Worm (Caenorhabditis elegans) whole organism, L2 larva: ENCODE data around the gene K08B5.1.

Source experiments
- C34F6.9 ChIP-seq: fragments of 150-350 bp; optimal IDR thresholded peaks from 2 replicates; lab custom pipeline; 2014; ENCODE audit warnings: missing biosample characterization, missing genetic modification characterization
- F13H6.1 ChIP-seq: sonication (generic microtip); optimal IDR thresholded peaks from 2 replicates; lab custom pipeline; 2016; ENCODE audit warnings: missing genetic modification characterization, missing compliant biosample characterization
- R02D3.7 ChIP-seq: fragments of 150-350 bp; optimal IDR thresholded peaks from 2 replicates; lab custom pipeline; 2014; ENCODE audit warnings: missing biosample characterization, missing genetic modification characterization
- Y55F3AM.14 ChIP-seq: fragments of 200-800 bp; sonication (Bioruptor generic); optimal IDR thresholded peaks from 2 replicates; lab custom pipeline; 2018; ENCODE audit warnings: mild to moderate bottlenecking, missing genetic modification characterization, missing compliant biosample characterization
- ZK546.5 ChIP-seq: sonication (generic microtip); optimal IDR thresholded peaks from 2 replicates; lab custom pipeline; 2017; ENCODE audit warnings: missing biosample characterization, missing genetic modification characterization
- alr-1 ChIP-seq: fragments of 150-350 bp; optimal IDR thresholded peaks from 2 replicates; lab custom pipeline; 2014; ENCODE audit warnings: missing biosample characterization, missing genetic modification characterization
- aly-2 ChIP-seq: fragments of 150-350 bp; optimal IDR thresholded peaks from 2 replicates; lab custom pipeline; 2014; ENCODE audit warnings: missing biosample characterization, missing genetic modification characterization
- ama-1 ChIP-seq: fragments of 150-350 bp; optimal IDR thresholded peaks from 2 replicates; lab custom pipeline; 2018; ENCODE audit warnings: inconsistent platforms
- blmp-1 ChIP-seq: sonication (generic microtip); optimal IDR thresholded peaks from 2 replicates; lab custom pipeline; 2017; ENCODE audit warnings: missing genetic modification characterization, mild to moderate bottlenecking, missing compliant biosample characterization, antibody characterized with exemption, moderate library complexity; ENCODE audit not compliant: insufficient read depth
- ceh-16 ChIP-seq: fragments of 150-350 bp; optimal IDR thresholded peaks from 2 replicates; lab custom pipeline; 2014; ENCODE audit warnings: missing biosample characterization, missing genetic modification characterization
- ceh-82 ChIP-seq: fragments of 150-350 bp; optimal IDR thresholded peaks from 2 replicates; lab custom pipeline; 2014; ENCODE audit warnings: missing biosample characterization, missing genetic modification characterization
- crh-2 ChIP-seq: sonication (generic microtip); optimal IDR thresholded peaks from 2 replicates; lab custom pipeline; 2017; ENCODE audit warnings: missing biosample characterization, missing genetic modification characterization
- dmd-4 ChIP-seq: sonication (generic microtip); optimal IDR thresholded peaks from 2 replicates; lab custom pipeline; 2017; ENCODE audit warnings: missing biosample characterization, missing genetic modification characterization
- egl-27 ChIP-seq: sonication (generic microtip); optimal IDR thresholded peaks from 3 replicates; lab custom pipeline; 2017; ENCODE audit warnings: missing biosample characterization, missing genetic modification reagents, missing genetic modification characterization
- elt-1 ChIP-seq: fragments of 150-350 bp; optimal IDR thresholded peaks from 2 replicates; lab custom pipeline; 2014; ENCODE audit warnings: missing biosample characterization, missing genetic modification characterization
- elt-3 ChIP-seq: sonication (generic microtip); optimal IDR thresholded peaks from 2 replicates; lab custom pipeline; 2017; ENCODE audit warnings: missing biosample characterization, missing genetic modification characterization
- fos-1 ChIP-seq: fragments of 150-350 bp; optimal IDR thresholded peaks from 2 replicates; lab custom pipeline; 2014; ENCODE audit warnings: missing biosample characterization, missing genetic modification characterization
- gmeb-1 ChIP-seq: fragments of 150-350 bp; optimal IDR thresholded peaks from 2 replicates; lab custom pipeline; 2014; ENCODE audit warnings: missing biosample characterization, missing genetic modification characterization
- lin-11 ChIP-seq: fragments of 150-350 bp; sonication (generic microtip); optimal IDR thresholded peaks from 2 replicates; lab custom pipeline; 2014; ENCODE audit warnings: missing biosample characterization, missing genetic modification characterization, inconsistent platforms, mixed read lengths
- lin-13 ChIP-seq: fragments of 150-350 bp; optimal IDR thresholded peaks from 2 replicates; lab custom pipeline; 2014; ENCODE audit warnings: missing biosample characterization, missing genetic modification reagents, missing genetic modification characterization
- lin-39 ChIP-seq: fragments of 150-350 bp; optimal IDR thresholded peaks from 2 replicates; lab custom pipeline; 2014; ENCODE audit warnings: missing biosample characterization, missing genetic modification reagents, missing genetic modification characterization
- lsy-2 ChIP-seq, 2 experiments: fragments of 150-350 bp in 1 of 2; sonication (generic microtip) in 1 of 2; optimal IDR thresholded peaks; 2 replicates each; lab custom pipeline; 2014 to 2017; ENCODE audit warnings: missing biosample characterization in 2 of 2, missing genetic modification characterization in 2 of 2
- mab-5 ChIP-seq: fragments of 150-350 bp; optimal IDR thresholded peaks from 2 replicates; lab custom pipeline; 2014; ENCODE audit warnings: missing biosample characterization, missing genetic modification characterization
- mbf-1 ChIP-seq: sonication (generic microtip); optimal IDR thresholded peaks from 2 replicates; lab custom pipeline; 2017; ENCODE audit warnings: missing biosample characterization, missing genetic modification characterization
- mdl-1 ChIP-seq, 2 experiments: fragments of 150-350 bp in 1 of 2; sonication (generic microtip) in 1 of 2; optimal IDR thresholded peaks; 2 replicates each; lab custom pipeline; 2017; ENCODE audit warnings: missing biosample characterization in 2 of 2, missing genetic modification characterization in 2 of 2
- nhr-10 ChIP-seq: sonication (generic microtip); optimal IDR thresholded peaks from 2 replicates; lab custom pipeline; 2017; ENCODE audit warnings: missing biosample characterization, missing genetic modification characterization
- nhr-11 ChIP-seq: fragments of 150-350 bp; optimal IDR thresholded peaks from 2 replicates; lab custom pipeline; 2014; ENCODE audit warnings: missing biosample characterization, missing genetic modification characterization
- nhr-12 ChIP-seq: fragments of 150-350 bp; optimal IDR thresholded peaks from 2 replicates; lab custom pipeline; 2014; ENCODE audit warnings: missing biosample characterization, missing genetic modification characterization
- nhr-129 ChIP-seq: fragments of 150-350 bp; optimal IDR thresholded peaks from 2 replicates; lab custom pipeline; 2014; ENCODE audit warnings: missing biosample characterization, missing genetic modification characterization
- nhr-21 ChIP-seq: fragments of 150-350 bp; optimal IDR thresholded peaks from 2 replicates; lab custom pipeline; 2014; ENCODE audit warnings: missing biosample characterization, missing genetic modification characterization
- nhr-23 ChIP-seq: fragments of 150-350 bp; optimal IDR thresholded peaks from 2 replicates; lab custom pipeline; 2014; ENCODE audit warnings: missing biosample characterization, missing genetic modification reagents, missing genetic modification characterization
- nhr-237 ChIP-seq: fragments of 150-350 bp; optimal IDR thresholded peaks from 2 replicates; lab custom pipeline; 2014; ENCODE audit warnings: missing biosample characterization, missing genetic modification characterization
- nhr-25 ChIP-seq: fragments of 150-350 bp; sonication (generic microtip); optimal IDR thresholded peaks from 3 replicates; lab custom pipeline; 2014; ENCODE audit warnings: missing biosample characterization, missing genetic modification characterization
- nhr-6 ChIP-seq: fragments of 150-350 bp; optimal IDR thresholded peaks from 2 replicates; lab custom pipeline; 2014; ENCODE audit warnings: missing biosample characterization, missing genetic modification characterization
- nhr-77 ChIP-seq: fragments of 150-350 bp; optimal IDR thresholded peaks from 2 replicates; lab custom pipeline; 2014; ENCODE audit warnings: missing biosample characterization, missing genetic modification characterization
- peb-1 ChIP-seq: fragments of 150-350 bp; optimal IDR thresholded peaks from 2 replicates; lab custom pipeline; 2014; ENCODE audit warnings: missing biosample characterization, missing genetic modification characterization
- sem-4 ChIP-seq: fragments of 150-350 bp; optimal IDR thresholded peaks from 2 replicates; lab custom pipeline; 2014; ENCODE audit warnings: missing biosample characterization, missing genetic modification reagents, missing genetic modification characterization
- skn-1 ChIP-seq: sonication (generic microtip); optimal IDR thresholded peaks from 2 replicates; lab custom pipeline; 2017; ENCODE audit warnings: missing biosample characterization, missing genetic modification characterization
- sma-3 ChIP-seq: sonication (generic microtip); optimal IDR thresholded peaks from 2 replicates; lab custom pipeline; 2016; ENCODE audit warnings: missing genetic modification reagents, missing genetic modification characterization, missing compliant biosample characterization
- sma-9 ChIP-seq, 2 experiments: fragments of 150-350 bp in 1 of 2; sonication (generic microtip) in 1 of 2; optimal IDR thresholded peaks; 2 replicates each; lab custom pipeline; 2014 to 2016; ENCODE audit warnings: missing genetic modification characterization in 2 of 2, mild to moderate bottlenecking in 1 of 2, missing biosample characterization in 1 of 2, missing compliant biosample characterization in 1 of 2, missing genetic modification reagents in 1 of 2, moderate library complexity in 1 of 2
- snpc-4 ChIP-seq: fragments of 150-350 bp; optimal IDR thresholded peaks from 2 replicates; lab custom pipeline; 2014; ENCODE audit warnings: missing biosample characterization, missing genetic modification characterization
- unc-39 ChIP-seq: fragments of 150-350 bp; optimal IDR thresholded peaks from 2 replicates; lab custom pipeline; 2014; ENCODE audit warnings: missing biosample characterization, missing genetic modification characterization
- unc-55 ChIP-seq: fragments of 150-350 bp; sonication (generic microtip); optimal IDR thresholded peaks from 3 replicates; lab custom pipeline; 2014; ENCODE audit warnings: missing biosample characterization, missing genetic modification reagents, missing genetic modification characterization
- unc-62 ChIP-seq: fragments of 150-350 bp; optimal IDR thresholded peaks from 2 replicates; lab custom pipeline; 2014; ENCODE audit warnings: missing biosample characterization, missing genetic modification reagents, missing genetic modification characterization
- zag-1 ChIP-seq: fragments of 150-350 bp; optimal IDR thresholded peaks from 2 replicates; lab custom pipeline; 2014; ENCODE audit warnings: missing biosample characterization, missing genetic modification characterization
- ztf-1 ChIP-seq: fragments of 200-800 bp; sonication (Bioruptor generic); conservative IDR thresholded peaks from 2 replicates; pipeline ENCODE4 v1.3.6; 2022; ENCODE audit warnings: missing genetic modification characterization, missing compliant biosample characterization
- ztf-11 ChIP-seq: sonication (generic microtip); optimal IDR thresholded peaks from 2 replicates; lab custom pipeline; 2017; ENCODE audit warnings: missing biosample characterization, missing genetic modification characterization
- ztf-4 ChIP-seq: fragments of 150-350 bp; optimal IDR thresholded peaks from 2 replicates; lab custom pipeline; 2014; ENCODE audit warnings: missing biosample characterization, missing genetic modification characterization

Gene K08B5.1

DNA sequence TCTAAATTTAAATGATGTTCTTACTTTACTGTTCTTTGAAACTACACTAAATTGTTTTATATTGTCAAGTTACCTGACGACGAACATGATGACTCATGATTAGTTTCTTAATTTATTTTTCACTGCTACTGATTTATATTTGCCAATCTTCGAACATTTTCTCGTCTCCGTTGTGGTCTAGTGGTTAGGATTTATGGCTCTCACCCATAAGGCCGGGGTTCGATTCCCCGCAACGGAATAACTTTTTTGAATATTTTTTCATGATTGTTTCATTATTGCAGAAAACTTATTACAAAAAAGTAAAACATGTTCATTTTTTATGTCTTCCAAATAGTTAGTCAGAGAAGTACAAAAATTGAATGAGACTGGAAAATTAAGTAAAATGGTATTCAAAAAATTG lies 542 bp downstream of the K08B5.1 start:
- TF ChIP-seq ztf-4 (tag; lab: Kevin White, UChicago) (no peak), mbf-1 (no peak), nhr-6 (tag; lab: Kevin White, UChicago) (no peak), sma-3 (GFP tag; lab: Kevin White, UChicago) (peak; percentile 72), C34F6.9 (peak; percentile 28), nhr-11 (tag; lab: Kevin White, UChicago) (no peak), unc-39 (tag; lab: Kevin White, UChicago) (no peak), lin-11 (tag; lab: Kevin White, UChicago) (no peak), mab-5 (tag; lab: Kevin White, UChicago) (no peak), nhr-12 (tag; lab: Kevin White, UChicago) (no peak), Y55F3AM.14 (no peak), dmd-4 (tag; lab: Kevin White, UChicago) (no peak), lsy-2 (tag; optimal IDR thresholded peaks at IDR 0.05; lab: Kevin White, UChicago) (peak in 1 of 2 experiments; percentile 39), skn-1 (tag; lab: Kevin White, UChicago) (no peak), fos-1 (tag; lab: Kevin White, UChicago) (peak; percentile 82), zag-1 (no peak), nhr-23 (no peak), elt-1 (tag; lab: Kevin White, UChicago) (no peak), nhr-129 (tag; lab: Kevin White, UChicago) (no peak), gmeb-1 (tag; lab: Kevin White, UChicago) (no peak), ztf-11 (no peak), ZK546.5 (tag; lab: Kevin White, UChicago) (no peak), R02D3.7 (no peak), lin-13 (GFP tag; lab: Kevin White, UChicago) (no peak), nhr-77 (tag; lab: Kevin White, UChicago) (no peak), crh-2 (tag; lab: Kevin White, UChicago) (peak; percentile 59), sma-9 (GFP tag; optimal IDR thresholded peaks at IDR 0.05; lab: Kevin White, UChicago) (peak; percentile 55), sma-9 (tag; optimal IDR thresholded peaks at IDR 0.05; lab: Kevin White, UChicago) (no peak), F13H6.1 (tag; lab: Kevin White, UChicago) (no peak), snpc-4 (tag; lab: Kevin White, UChicago) (no peak), nhr-25 (tag; lab: Kevin White, UChicago) (peak; percentile 5), blmp-1 (tag; lab: Kevin White, UChicago) (no peak), nhr-237 (tag; lab: Kevin White, UChicago) (no peak), nhr-21 (tag; lab: Kevin White, UChicago) (peak; percentile 19), ceh-82 (tag; lab: Kevin White, UChicago) (no peak), ceh-16 (tag; lab: Kevin White, UChicago) (no peak), alr-1 (no peak), ama-1 (lab: Kevin White, UChicago) (no peak), mdl-1 (tag; optimal IDR thresholded peaks at IDR 0.05; lab: Kevin White, UChicago) (no peak), peb-1 (no peak), lin-39 (no peak), aly-2 (tag; lab: Kevin White, UChicago) (no peak), nhr-10 (tag; lab: Kevin White, UChicago) (no peak), ztf-1 (no peak), elt-3 (tag; lab: Kevin White, UChicago) (no peak), egl-27 (tag; lab: Kevin White, UChicago) (peak; percentile 29), unc-62 (GFP tag; lab: Kevin White, UChicago) (no peak), unc-55 (GFP tag; lab: Kevin White, UChicago) (peak; percentile 10), sem-4 (tag; lab: Kevin White, UChicago) (peak; percentile 3)
